Fruit fly (Drosophila melanogaster): Measurements from ENCODE around the gene Idua.

Gene Idua

DNA sequence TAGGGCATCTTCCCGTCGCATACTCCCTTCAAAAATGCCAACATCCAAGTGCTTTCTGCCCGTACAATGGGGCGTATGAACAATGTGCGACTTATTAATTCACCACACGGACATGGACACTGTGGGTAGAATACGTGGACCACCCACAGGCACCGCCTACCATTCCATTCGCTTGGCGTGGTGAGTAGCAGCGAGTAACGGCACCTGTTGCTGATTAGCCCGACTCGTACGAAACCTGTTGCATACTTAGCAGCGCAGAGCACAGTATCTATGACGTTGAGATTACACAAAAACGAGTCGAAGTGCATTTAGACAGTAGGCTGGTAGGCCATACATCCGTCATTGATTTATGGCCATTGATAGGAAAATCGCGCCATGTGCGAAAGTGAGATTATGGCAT is 30.8 kb downstream of the Idua start:
- TF ChIP-seq Myc (optimal IDR thresholded peaks at IDR 0.05) = peak; percentile 6
- no peak for TF ChIP-seq Dif (GFP tag; optimal IDR thresholded peaks at IDR 0.05; ENCODE audit: partially characterized antibody)

DNA sequence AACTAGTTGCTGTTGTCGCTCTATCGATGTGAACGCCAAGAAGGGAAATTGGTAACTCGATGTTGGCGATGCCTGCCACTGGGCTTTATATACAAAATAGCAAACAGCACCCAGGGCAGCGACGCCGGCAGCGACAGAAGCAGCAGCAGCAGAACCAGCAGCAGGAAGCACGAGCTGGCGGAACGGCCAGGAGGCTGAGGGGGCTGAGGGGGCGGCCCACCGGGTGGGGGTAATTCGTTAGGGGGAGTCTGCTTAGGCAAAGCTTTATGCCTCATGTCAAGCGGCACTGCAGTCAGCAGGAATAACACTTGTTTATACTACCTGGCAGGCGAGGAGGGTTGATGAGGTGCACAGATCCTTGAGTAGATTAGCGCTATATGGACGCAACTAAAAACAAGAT is 31.5 kb downstream of the Idua start, which contains the start of gene AstC:
Gene AstC, minus strand, starts transcription at position 63 of the 400 bp plus-strand sequence.
- TF ChIP-seq sage (GFP tag; optimal IDR thresholded peaks at IDR 0.05) (no peak), Dfd (GFP tag; optimal IDR thresholded peaks at IDR 0.05) (peak; percentile 98)

DNA sequence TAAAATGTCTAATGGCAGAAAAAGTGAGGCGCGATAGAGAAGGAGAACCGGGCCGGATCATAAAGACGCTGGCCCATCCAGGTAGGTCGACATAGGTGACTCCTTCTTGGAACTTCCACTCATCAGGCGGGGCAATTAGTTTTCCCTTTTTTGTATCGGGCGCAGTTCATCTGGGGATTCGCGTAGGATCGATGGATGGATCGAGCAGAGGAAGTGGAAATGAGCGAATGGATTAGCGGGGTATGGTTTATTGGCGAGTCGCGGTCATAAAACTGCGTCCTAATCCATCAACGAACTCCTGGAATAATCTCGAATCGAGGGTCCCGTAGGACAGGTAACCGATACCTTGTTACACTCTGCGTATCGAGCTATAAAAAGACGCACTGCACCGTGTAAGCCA is 37.7 kb downstream of the Idua start, which contains the start of gene CG43725:
Gene CG43725, plus strand, starts transcription at position 400 of the 400 bp plus-strand sequence.
- TF ChIP-seq fru (GFP tag; optimal IDR thresholded peaks at IDR 0.05) (no peak), rgr (GFP tag; optimal IDR thresholded peaks at IDR 0.05) (no peak), psq (GFP tag; optimal IDR thresholded peaks at IDR 0.05) (no peak), CG9705 (GFP tag; optimal IDR thresholded peaks at IDR 0.05) (no peak), Vsx2 (GFP tag; optimal IDR thresholded peaks at IDR 0.05; ENCODE audit: partially characterized antibody) (no peak), Jra (GFP tag; optimal IDR thresholded peaks at IDR 0.05) (no peak), Abd-B (GFP tag; optimal IDR thresholded peaks at IDR 0.05) (no peak), sv (GFP tag; optimal IDR thresholded peaks at IDR 0.05) (no peak), h (GFP tag; optimal IDR thresholded peaks at IDR 0.05) (no peak), foxo (GFP tag; optimal IDR thresholded peaks at IDR 0.05) (no peak), HLH106 (tag; optimal IDR thresholded peaks at IDR 0.05) (no peak), OdsH (GFP tag; optimal IDR thresholded peaks at IDR 0.05) (no peak), sage (GFP tag; optimal IDR thresholded peaks at IDR 0.05) (no peak), Hr83 (GFP tag; optimal IDR thresholded peaks at IDR 0.05; ENCODE audit: poor library complexity, severe bottlenecking) (no peak)

DNA sequence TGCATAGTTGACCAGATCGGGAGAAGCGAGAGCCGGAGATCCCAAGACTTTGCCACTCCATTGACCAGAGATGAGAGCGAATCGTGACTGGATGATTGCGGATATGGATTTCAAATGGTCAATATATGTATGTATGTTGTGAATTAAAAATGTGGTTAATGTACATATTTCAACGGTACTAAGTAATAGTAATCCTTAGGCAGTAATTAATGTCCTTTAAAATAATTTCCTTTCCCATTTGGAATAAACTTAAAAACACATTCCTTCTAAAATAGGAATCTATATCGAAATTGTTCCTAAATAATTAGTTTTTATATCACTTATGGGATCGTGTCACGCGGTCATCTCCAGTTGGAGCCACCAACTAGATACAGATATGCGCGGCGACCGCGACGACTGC is 38.9 kb downstream of the Idua start:
- TF ChIP-seq h (GFP tag; optimal IDR thresholded peaks at IDR 0.05) (peak; percentile 6), ey (GFP tag; optimal IDR thresholded peaks at IDR 0.05) (peak; percentile 34), Hr78 (GFP tag; optimal IDR thresholded peaks at IDR 0.05) (no peak), brk (GFP tag; optimal IDR thresholded peaks at IDR 0.05) (no peak), foxo (GFP tag; optimal IDR thresholded peaks at IDR 0.05) (peak in 1 of 2 experiments; percentile 6), sage (GFP tag; optimal IDR thresholded peaks at IDR 0.05) (no peak), dl (GFP tag; optimal IDR thresholded peaks at IDR 0.05; ENCODE audit: insufficient read depth in 1 of 2, partially characterized antibody in 2 of 2) (no peak), Jra (GFP tag; optimal IDR thresholded peaks at IDR 0.05) (no peak), usp (GFP tag; optimal IDR thresholded peaks at IDR 0.05) (no peak), dsf (GFP tag; optimal IDR thresholded peaks at IDR 0.05; ENCODE audit: borderline replicate concordance) (no peak), CrebA (GFP tag; optimal IDR thresholded peaks at IDR 0.05; ENCODE audit: borderline replicate concordance) (no peak), Mio (GFP tag; optimal IDR thresholded peaks at IDR 0.05) (no peak), Sp1 (GFP tag; optimal IDR thresholded peaks at IDR 0.05) (peak; percentile 42), dmrt93B (GFP tag; optimal IDR thresholded peaks at IDR 0.05) (no peak), GATAd (GFP tag; optimal IDR thresholded peaks at IDR 0.05) (no peak), Dfd (GFP tag; optimal IDR thresholded peaks at IDR 0.05) (no peak), CG9705 (GFP tag; optimal IDR thresholded peaks at IDR 0.05) (no peak), rgr (GFP tag; optimal IDR thresholded peaks at IDR 0.05) (peak; percentile 24), N (GFP tag; optimal IDR thresholded peaks at IDR 0.05) (no peak), OdsH (GFP tag; optimal IDR thresholded peaks at IDR 0.05) (peak; percentile 32), Hr83 (GFP tag; optimal IDR thresholded peaks at IDR 0.05; ENCODE audit: poor library complexity, severe bottlenecking) (no peak), fru (GFP tag; optimal IDR thresholded peaks at IDR 0.05) (no peak), br (GFP tag; optimal IDR thresholded peaks at IDR 0.05) (peak; percentile 9)

DNA sequence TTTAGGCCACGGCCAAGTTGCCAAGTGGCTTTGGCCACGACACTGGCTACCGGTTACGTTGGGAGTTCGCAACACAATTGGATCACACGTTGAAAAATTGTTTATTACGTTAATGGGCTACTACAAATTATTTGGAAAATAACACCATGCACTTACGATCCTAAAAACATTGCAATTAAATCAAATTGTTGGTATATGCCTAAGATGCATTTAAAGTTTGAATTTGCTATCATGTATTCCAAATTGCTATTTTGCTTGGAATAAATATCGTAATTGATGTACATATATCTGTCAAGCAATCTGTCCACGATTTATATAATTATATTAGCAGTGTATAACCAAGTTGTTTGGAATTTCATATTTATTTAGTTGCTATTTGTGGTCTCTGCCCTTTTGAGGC is 40.0 kb downstream of the Idua start:
- TF ChIP-seq Myc (optimal IDR thresholded peaks at IDR 0.05) (no peak), woc (GFP tag; optimal IDR thresholded peaks at IDR 0.05) (no peak), foxo (GFP tag; optimal IDR thresholded peaks at IDR 0.05) (no peak), Hr78 (GFP tag; optimal IDR thresholded peaks at IDR 0.05) (no peak), CrebA (GFP tag; optimal IDR thresholded peaks at IDR 0.05; ENCODE audit: borderline replicate concordance) (no peak), tai (GFP tag; optimal IDR thresholded peaks at IDR 0.05) (no peak), Hnf4 (GFP tag; optimal IDR thresholded peaks at IDR 0.05) (no peak), dsf (GFP tag; optimal IDR thresholded peaks at IDR 0.05; ENCODE audit: borderline replicate concordance) (no peak), Jra (GFP tag; optimal IDR thresholded peaks at IDR 0.05) (no peak), ey (GFP tag; optimal IDR thresholded peaks at IDR 0.05) (no peak), OdsH (GFP tag; optimal IDR thresholded peaks at IDR 0.05) (no peak), br (GFP tag; optimal IDR thresholded peaks at IDR 0.05) (no peak), h (GFP tag; optimal IDR thresholded peaks at IDR 0.05) (no peak), brk (GFP tag; optimal IDR thresholded peaks at IDR 0.05) (no peak), dmrt93B (GFP tag; optimal IDR thresholded peaks at IDR 0.05) (no peak), pan (optimal IDR thresholded peaks at IDR 0.05) (no peak), usp (GFP tag; optimal IDR thresholded peaks at IDR 0.05) (no peak), Abd-B (GFP tag; optimal IDR thresholded peaks at IDR 0.05) (no peak), CG32264 (GFP tag; optimal IDR thresholded peaks at IDR 0.05) (no peak)
